Fruit fly (Drosophila melanogaster) whole organism, embryonic: Measurements from ENCODE around the gene CG3635.
A peak's percentile ranks its signal among the peaks of the same experiment; 100 is the strongest.

Experiments
- Bgb ChIP-seq: fragments of 200-800 bp; sonication (Bioruptor generic); IDR thresholded peaks from 2 replicates; pipeline ENCODE4 v1.3.6; 2022; ENCODE audit warnings: missing biosample characterization, missing genetic modification characterization; ENCODE audit not compliant: partially characterized antibody
- CG10462 ChIP-seq: fragments of 200-800 bp; sonication (Bioruptor generic); optimal IDR thresholded peaks from 2 replicates; lab custom pipeline; 2016; ENCODE audit warnings: missing biosample characterization, missing genetic modification characterization
- CG10543 ChIP-seq: fragments of 200-800 bp; sonication (Bioruptor generic); optimal IDR thresholded peaks from 3 replicates; lab custom pipeline; 2017; ENCODE audit warnings: missing biosample characterization, mild to moderate bottlenecking, missing genetic modification characterization, moderate library complexity
- CG10565 ChIP-seq: fragments of 200-800 bp; sonication (Bioruptor generic); optimal IDR thresholded peaks from 3 replicates; lab custom pipeline; 2016; ENCODE audit warnings: missing biosample characterization, mild to moderate bottlenecking, missing genetic modification characterization
- CG11093 ChIP-seq: fragments of 200-800 bp; sonication (Bioruptor generic); IDR thresholded peaks from 3 replicates; pipeline ENCODE4 v1.3.6; 2022; ENCODE audit warnings: missing biosample characterization, missing genetic modification characterization
- CG14860 ChIP-seq: fragments of 200-800 bp; sonication (Bioruptor generic); IDR thresholded peaks from 3 replicates; pipeline ENCODE4 v1.3.6; 2022; ENCODE audit warnings: missing biosample characterization, missing genetic modification characterization; ENCODE audit not compliant: partially characterized antibody
- CG15073 ChIP-seq: fragments of 200-800 bp; sonication (Bioruptor generic); optimal IDR thresholded peaks from 2 replicates; lab custom pipeline; 2016; ENCODE audit warnings: missing biosample characterization, missing genetic modification characterization
- CG16813 ChIP-seq: fragments of 200-800 bp; sonication (Bioruptor generic); IDR thresholded peaks from 3 replicates; pipeline ENCODE4 v1.3.6; 2022; ENCODE audit warnings: missing biosample characterization, missing genetic modification characterization; ENCODE audit not compliant: partially characterized antibody
- CG18011 ChIP-seq: fragments of 200-800 bp; sonication (Bioruptor generic); optimal IDR thresholded peaks from 2 replicates; lab custom pipeline; 2017; ENCODE audit warnings: missing biosample characterization, missing genetic modification characterization, mild to moderate bottlenecking, moderate library complexity, missing genotype
- CG2875 ChIP-seq: fragments of 200-800 bp; sonication (Bioruptor generic); optimal IDR thresholded peaks from 2 replicates; lab custom pipeline; 2017; ENCODE audit warnings: missing biosample characterization, mild to moderate bottlenecking, missing genetic modification characterization, missing genetic modification reagents
- CG34224 ChIP-seq: fragments of 200-800 bp; sonication (Bioruptor generic); IDR thresholded peaks from 3 replicates; pipeline ENCODE4 v1.3.6; 2022; ENCODE audit warnings: missing biosample characterization, missing genetic modification characterization; ENCODE audit not compliant: partially characterized antibody
- CG3838 ChIP-seq: fragments of 200-800 bp; sonication (Bioruptor generic); optimal IDR thresholded peaks from 3 replicates; lab custom pipeline; 2016; ENCODE audit warnings: missing biosample characterization, missing genetic modification characterization
- CG4707 ChIP-seq: fragments of 200-800 bp; sonication (Bioruptor generic); optimal IDR thresholded peaks from 2 replicates; lab custom pipeline; 2018; ENCODE audit warnings: missing biosample characterization, mild to moderate bottlenecking, missing genetic modification characterization, moderate library complexity
- CG6689 ChIP-seq: fragments of 200-800 bp; sonication (Bioruptor generic); IDR thresholded peaks from 2 replicates; pipeline ENCODE4 v1.3.6; 2022; ENCODE audit warnings: missing biosample characterization, missing genetic modification characterization
- CG6791 ChIP-seq: fragments of 200-800 bp; sonication (Bioruptor generic); IDR thresholded peaks from 3 replicates; pipeline ENCODE4 v1.3.6; 2022; ENCODE audit warnings: missing biosample characterization, missing genetic modification characterization; ENCODE audit not compliant: partially characterized antibody
- CG7963 ChIP-seq: fragments of 200-800 bp; sonication (Bioruptor generic); IDR thresholded peaks from 3 replicates; pipeline ENCODE4 v1.3.6; 2022; ENCODE audit warnings: missing biosample characterization, missing genetic modification characterization; ENCODE audit not compliant: partially characterized antibody
- CG8924 ChIP-seq: fragments of 200-800 bp; optimal IDR thresholded peaks from 3 replicates; lab custom pipeline; 2019; ENCODE audit warnings: missing biosample characterization, mild to moderate bottlenecking, missing genetic modification characterization, moderate library complexity
- CG9215 ChIP-seq: fragments of 200-800 bp; sonication (Bioruptor generic); IDR thresholded peaks from 2 replicates; pipeline ENCODE4 v1.3.6; 2022; ENCODE audit warnings: missing biosample characterization, missing genetic modification characterization
- D19A ChIP-seq: fragments of 200-800 bp; optimal IDR thresholded peaks from 3 replicates; lab custom pipeline; 2019; ENCODE audit warnings: missing biosample characterization, mild to moderate bottlenecking, missing genetic modification characterization, moderate library complexity
- Dll ChIP-seq: fragments of 200-800 bp; sonication (Bioruptor generic); IDR thresholded peaks from 4 replicates; pipeline ENCODE4 v1.3.6; 2022; ENCODE audit warnings: missing biosample characterization, missing genetic modification characterization; ENCODE audit not compliant: partially characterized antibody
- Dref ChIP-seq: fragments of 200-800 bp; sonication (Bioruptor generic); IDR thresholded peaks from 2 replicates; pipeline ENCODE4 v1.3.6; 2022; ENCODE audit warnings: missing biosample characterization, missing genetic modification characterization
- HLH4C ChIP-seq: fragments of 200-800 bp; sonication (Bioruptor generic); IDR thresholded peaks from 3 replicates; pipeline ENCODE4 v1.3.6; 2022; ENCODE audit warnings: missing biosample characterization, missing genetic modification characterization; ENCODE audit not compliant: partially characterized antibody
- HmgZ ChIP-seq: fragments of 200-800 bp; sonication (Bioruptor generic); optimal IDR thresholded peaks from 2 replicates; lab custom pipeline; 2018; ENCODE audit warnings: missing biosample characterization, mild to moderate bottlenecking, missing genetic modification characterization
- Hr78 ChIP-seq, 2 experiments: fragments of 200-800 bp in 1 of 2; fragments of >200 bp in 1 of 2; sonication (Bioruptor generic) in 1 of 2; optimal IDR thresholded peaks; 2 replicates each; lab custom pipeline; 2017 to 2019; ENCODE audit warnings: missing biosample characterization in 2 of 2, missing genetic modification characterization in 2 of 2, mild to moderate bottlenecking in 1 of 2, moderate library complexity in 1 of 2
- Poxn ChIP-seq: fragments of 200-800 bp; sonication (Bioruptor generic); IDR thresholded peaks from 2 replicates; pipeline ENCODE4 v1.3.6; 2022; ENCODE audit warnings: missing biosample characterization, missing genetic modification characterization
- Rfx ChIP-seq: fragments of 200-800 bp; sonication (Bioruptor generic); IDR thresholded peaks from 2 replicates; pipeline ENCODE4 v1.3.6; 2022; ENCODE audit warnings: missing biosample characterization, missing genetic modification characterization
- Scr ChIP-seq: fragments of 200-800 bp; sonication (Bioruptor generic); IDR thresholded peaks from 2 replicates; pipeline ENCODE4 v1.3.6; 2022; ENCODE audit warnings: missing biosample characterization, missing genetic modification characterization; ENCODE audit not compliant: partially characterized antibody
- Sry-δ ChIP-seq: fragments of 200-800 bp; sonication (Bioruptor generic); optimal IDR thresholded peaks from 2 replicates; lab custom pipeline; 2016; ENCODE audit warnings: missing biosample characterization, missing genetic modification characterization
- Ssrp ChIP-seq: fragments of 200-800 bp; sonication (Bioruptor generic); optimal IDR thresholded peaks from 2 replicates; lab custom pipeline; 2018; ENCODE audit warnings: missing biosample characterization, mild to moderate bottlenecking, missing genetic modification characterization, moderate library complexity
- Stat92E ChIP-seq, 3 experiments: fragments of >200 bp in 2 of 3; fragments of 200-800 bp in 1 of 3; sonication (Bioruptor generic) in 1 of 3; optimal IDR thresholded peaks; 2 replicates each; lab custom pipeline; 2017 to 2019; ENCODE audit warnings: missing biosample characterization in 3 of 3, missing genetic modification characterization in 3 of 3, mild to moderate bottlenecking in 1 of 3, moderate library complexity in 1 of 3
- Taf1 ChIP-seq: fragments of 200-800 bp; sonication (Bioruptor generic); IDR thresholded peaks from 2 replicates; pipeline ENCODE4 v1.3.6; 2022; ENCODE audit warnings: missing biosample characterization, missing genetic modification characterization
- amos ChIP-seq: fragments of 200-800 bp; sonication (Bioruptor generic); IDR thresholded peaks from 2 replicates; pipeline ENCODE4 v1.3.6; 2022; ENCODE audit warnings: missing biosample characterization, missing genetic modification characterization; ENCODE audit not compliant: partially characterized antibody
- caup ChIP-seq: fragments of 200-800 bp; sonication (Bioruptor generic); optimal IDR thresholded peaks from 3 replicates; lab custom pipeline; 2017; ENCODE audit warnings: missing biosample characterization, mild to moderate bottlenecking, missing genetic modification characterization, moderate library complexity; ENCODE audit not compliant: severe bottlenecking
- fd96Cb ChIP-seq: fragments of 200-800 bp; sonication (Bioruptor generic); optimal IDR thresholded peaks from 2 replicates; lab custom pipeline; 2018; ENCODE audit warnings: missing biosample characterization, mild to moderate bottlenecking, missing genetic modification characterization, moderate library complexity
- gce ChIP-seq: fragments of 200-800 bp; sonication (Bioruptor generic); IDR thresholded peaks from 3 replicates; pipeline ENCODE4 v1.3.6; 2022; ENCODE audit warnings: missing biosample characterization, missing genetic modification characterization
- hb ChIP-seq: fragments of 200-800 bp; sonication (Bioruptor generic); IDR thresholded peaks from 3 replicates; pipeline ENCODE4 v1.3.6; 2022; ENCODE audit warnings: missing biosample characterization, missing genetic modification characterization; ENCODE audit not compliant: partially characterized antibody
- inv ChIP-seq: fragments of 200-800 bp; sonication (Bioruptor generic); IDR thresholded peaks from 2 replicates; pipeline ENCODE4 v1.3.6; 2022; ENCODE audit warnings: missing biosample characterization, missing genetic modification characterization; ENCODE audit not compliant: partially characterized antibody
- jigr1 ChIP-seq: fragments of 200-800 bp; sonication (Bioruptor generic); IDR thresholded peaks from 3 replicates; pipeline ENCODE4 v1.3.6; 2022; ENCODE audit warnings: missing biosample characterization, missing genetic modification characterization
- jing ChIP-seq: fragments of 200-800 bp; sonication (Bioruptor generic); optimal IDR thresholded peaks from 2 replicates; lab custom pipeline; 2018; ENCODE audit warnings: missing biosample characterization, mild to moderate bottlenecking, missing genetic modification characterization
- klu ChIP-seq: fragments of 200-800 bp; sonication (Bioruptor generic); IDR thresholded peaks from 2 replicates; pipeline ENCODE4 v1.3.6; 2022; ENCODE audit warnings: missing biosample characterization, missing genetic modification characterization
- lilli ChIP-seq: fragments of 200-800 bp; sonication (Bioruptor generic); optimal IDR thresholded peaks from 3 replicates; lab custom pipeline; 2016; ENCODE audit warnings: missing biosample characterization, missing genetic modification characterization
- mld ChIP-seq: fragments of 200-800 bp; sonication (Bioruptor generic); IDR thresholded peaks from 3 replicates; pipeline ENCODE4 v1.3.6; 2022; ENCODE audit warnings: missing biosample characterization, missing genetic modification characterization; ENCODE audit not compliant: partially characterized antibody
- nerfin-2 ChIP-seq: fragments of 200-800 bp; sonication (Bioruptor generic); IDR thresholded peaks from 2 replicates; pipeline ENCODE4 v1.3.6; 2022; ENCODE audit warnings: missing biosample characterization, missing genetic modification characterization; ENCODE audit not compliant: partially characterized antibody
- nom ChIP-seq: fragments of 200-800 bp; sonication (Bioruptor generic); optimal IDR thresholded peaks from 2 replicates; lab custom pipeline; 2017; ENCODE audit warnings: missing biosample characterization, missing genetic modification characterization, mild to moderate bottlenecking, moderate library complexity, missing genetic modification reagents
- sr ChIP-seq: fragments of 200-800 bp; sonication (Bioruptor generic); IDR thresholded peaks from 3 replicates; pipeline ENCODE4 v1.3.6; 2022; ENCODE audit warnings: missing biosample characterization, missing genetic modification characterization
- vnd ChIP-seq: fragments of 200-800 bp; sonication (Bioruptor generic); IDR thresholded peaks from 3 replicates; pipeline ENCODE4 v1.3.6; 2022; ENCODE audit warnings: missing biosample characterization, missing genetic modification characterization; ENCODE audit not compliant: partially characterized antibody

Gene CG3635

DNA sequence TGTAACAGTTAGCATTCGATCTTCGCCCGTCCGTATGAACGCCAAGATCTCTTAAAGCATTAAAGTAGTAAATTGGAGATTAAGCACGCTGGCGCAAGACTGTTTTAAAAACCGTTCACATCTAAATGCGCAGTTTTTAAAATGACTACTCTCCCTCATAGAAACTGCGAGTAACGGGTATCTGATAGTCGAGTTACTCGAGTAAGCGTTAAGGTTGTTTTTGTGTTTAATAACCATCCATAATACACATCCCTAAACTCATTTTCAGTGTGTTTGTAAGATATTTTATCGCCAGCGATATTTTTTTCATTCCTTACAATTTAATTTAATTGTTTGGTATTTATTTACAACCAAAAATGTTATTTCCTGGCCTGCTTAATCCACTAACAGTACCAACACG is 15.4 kb upstream of the CG3635 start:
- peak; percentile 46; the same call in 1 of the 2 replicates for TF ChIP-seq Scr (GFP tag; lab: Robert Waterston, UW)
- no peak for TF ChIP-seq CG10462 (GFP tag; lab: Kevin White, UChicago)
- TF ChIP-seq CG2875, result no peak
- no peak for TF ChIP-seq Ssrp (tag; lab: Kevin White, UChicago)
- no peak for TF ChIP-seq nom (GFP tag; lab: Kevin White, UChicago)
- peak; percentile 74 for TF ChIP-seq CG16813 (GFP tag; lab: Robert Waterston, UW)
- TF ChIP-seq CG14860, result peak; percentile 58; the same call in 2 of the 3 replicates
- TF ChIP-seq CG3838 (GFP tag; lab: Kevin White, UChicago), result no peak
- TF ChIP-seq nerfin-2 (GFP tag; lab: Robert Waterston, UW), result peak; percentile 80
- TF ChIP-seq gce (GFP tag; lab: Robert Waterston, UW), result no peak
- no peak for TF ChIP-seq Poxn (GFP tag; lab: Robert Waterston, UW)
- peak; percentile 50; the same call in 2 of the 3 replicates for TF ChIP-seq HLH4C (GFP tag; lab: Robert Waterston, UW)
- TF ChIP-seq CG10543 (GFP tag; lab: Kevin White, UChicago), result no peak
- no peak for TF ChIP-seq Taf1 (GFP tag; lab: Robert Waterston, UW)
- TF ChIP-seq inv, result peak; percentile 37; the same call in 1 of the 2 replicates
- peak; percentile 62; the same call in 1 of the 3 replicates for TF ChIP-seq CG7963 (GFP tag; lab: Robert Waterston, UW)
- no peak for TF ChIP-seq jigr1 (GFP tag; lab: Robert Waterston, UW)
- no peak for TF ChIP-seq Rfx (GFP tag; lab: Robert Waterston, UW)
- peak; percentile 56; the same call in 2 of the 3 replicates for TF ChIP-seq CG6791 (GFP tag; lab: Robert Waterston, UW)
- TF ChIP-seq D19A (tag; lab: Kevin White, UChicago), result no peak
- TF ChIP-seq Sry-δ (GFP tag; lab: Kevin White, UChicago), result no peak
- TF ChIP-seq Bgb (GFP tag; lab: Robert Waterston, UW), result 0 out of 2 replicates have a peak, but pooled peaks have one; percentile 36
- peak; percentile 54; the same call in 1 of the 3 replicates for TF ChIP-seq mld (GFP tag; lab: Robert Waterston, UW)
- peak; percentile 57; the same call in 1 of the 3 replicates for TF ChIP-seq hb
- TF ChIP-seq klu (GFP tag; lab: Robert Waterston, UW), result no peak
- TF ChIP-seq Dll, result 0 out of 4 replicates have a peak, but pooled peaks have one; percentile 22
- 0 out of 2 replicates have a peak, but pooled peaks have one; percentile 21 for TF ChIP-seq amos
- TF ChIP-seq fd96Cb (tag; lab: Kevin White, UChicago), result no peak
- no peak for TF ChIP-seq CG18011 (GFP tag; lab: Kevin White, UChicago)
- peak; percentile 43; the same call in 1 of the 3 replicates for TF ChIP-seq vnd (GFP tag; lab: Robert Waterston, UW)
- no peak for TF ChIP-seq HmgZ (tag; lab: Kevin White, UChicago)
- no peak for TF ChIP-seq CG4707
- TF ChIP-seq CG10565 (GFP tag; lab: Kevin White, UChicago), result no peak

DNA sequence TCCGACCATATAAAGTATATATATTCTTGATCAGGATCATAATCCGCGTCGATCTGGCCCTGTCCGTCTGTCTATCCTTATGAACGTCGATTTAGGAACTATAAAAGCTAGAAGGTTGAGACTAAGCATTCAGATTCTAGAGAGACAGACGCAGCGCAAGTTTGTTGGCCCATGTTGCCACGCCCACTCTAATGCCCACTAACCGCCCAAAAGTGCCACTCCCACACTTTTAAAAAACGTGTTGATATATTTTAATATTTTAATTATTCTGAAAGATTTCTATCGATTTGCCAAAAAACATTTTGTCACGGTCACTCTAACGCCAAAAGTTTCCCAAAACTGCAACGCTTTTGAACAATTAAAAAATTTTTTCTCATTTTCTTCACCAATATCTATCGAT is 11.9 kb upstream of the CG3635 start:
- TF ChIP-seq CG9215 (GFP tag; lab: Robert Waterston, UW) (no peak), lilli (GFP tag; lab: Kevin White, UChicago) (no peak), CG6689 (GFP tag; lab: Robert Waterston, UW) (no peak), CG15073 (GFP tag; lab: Kevin White, UChicago) (no peak), sr (GFP tag; lab: Robert Waterston, UW) (no peak), caup (GFP tag; lab: Kevin White, UChicago) (no peak), jing (GFP tag; lab: Kevin White, UChicago) (no peak), CG11093 (GFP tag; lab: Robert Waterston, UW) (no peak), Dref (no peak), Stat92E (GFP tag; optimal IDR thresholded peaks at IDR 0.05; lab: Kevin White, UChicago) (no peak), CG8924 (tag; lab: Kevin White, UChicago) (no peak), Hr78 (GFP tag; optimal IDR thresholded peaks at IDR 0.05; lab: Kevin White, UChicago) (no peak), CG34224 (no peak)
- TF ChIP-seq, all 482 proteins: peak for 0
